Worm (Caenorhabditis elegans) whole organism, L4 larva: ENCODE data around the gene nhr-48.
A peak's percentile ranks its signal among the peaks of the same experiment; 100 is the strongest.

Source experiments
- F10B5.3 ChIP-seq: sonication (generic microtip); optimal IDR thresholded peaks from 2 replicates; lab custom pipeline; 2016; ENCODE audit warnings: mild to moderate bottlenecking, missing genetic modification characterization, missing compliant biosample characterization
- F37D6.2 ChIP-seq: sonication (generic microtip); optimal IDR thresholded peaks from 2 replicates; lab custom pipeline; 2016; ENCODE audit warnings: mild to moderate bottlenecking, missing genetic modification characterization, missing compliant biosample characterization
- F44E2.7 ChIP-seq: fragments of 200-800 bp; sonication (Bioruptor generic); IDR thresholded peaks from 2 replicates; pipeline ENCODE4 v2.1.2; 2022; ENCODE audit warnings: missing genetic modification characterization, missing compliant biosample characterization
- T20F7.1 ChIP-seq: fragments of 200-800 bp; sonication (Bioruptor generic); optimal IDR thresholded peaks from 2 replicates; lab custom pipeline; 2018; ENCODE audit warnings: mild to moderate bottlenecking, missing genetic modification characterization, missing compliant biosample characterization
- Y105C5A.15 ChIP-seq: fragments of 200-800 bp; sonication (Bioruptor generic); IDR thresholded peaks from 2 replicates; pipeline ENCODE4 v1.3.6; 2022; ENCODE audit warnings: missing genetic modification characterization, missing compliant biosample characterization
- Y5F2A.4 ChIP-seq: fragments of 200-800 bp; sonication (Bioruptor generic); optimal IDR thresholded peaks from 2 replicates; lab custom pipeline; 2018; ENCODE audit warnings: mild to moderate bottlenecking, missing genetic modification characterization, missing compliant biosample characterization
- ZK546.5 ChIP-seq, 2 experiments: sonication (generic microtip); optimal IDR thresholded peaks; 2 replicates each; lab custom pipeline; 2017; ENCODE audit warnings: missing biosample characterization in 2 of 2, missing genetic modification characterization in 2 of 2
- aha-1 ChIP-seq: fragments of 150-350 bp; peaks from one replicate; lab custom pipeline; 2014; ENCODE audit warnings: missing biosample characterization, missing genetic modification characterization
- aly-2 ChIP-seq: sonication (generic microtip); optimal IDR thresholded peaks from 2 replicates; lab custom pipeline; 2018; ENCODE audit warnings: missing biosample characterization, missing genetic modification characterization
- ama-1 ChIP-seq: fragments of 150-350 bp; optimal IDR thresholded peaks from 2 replicates; lab custom pipeline; 2014; ENCODE audit warnings: inconsistent platforms, mixed read lengths
- attf-4 ChIP-seq: sonication (generic microtip); optimal IDR thresholded peaks from 3 replicates; lab custom pipeline; 2017; ENCODE audit warnings: missing biosample characterization, missing genetic modification characterization
- ceh-20 ChIP-seq: fragments of 200-800 bp; sonication (Bioruptor generic); IDR thresholded peaks from 2 replicates; pipeline ENCODE4 v1.3.6; 2022; ENCODE audit warnings: missing genetic modification reagents, missing genetic modification characterization, missing compliant biosample characterization
- ceh-28 ChIP-seq: fragments of 150-350 bp; optimal IDR thresholded peaks from 2 replicates; lab custom pipeline; 2014; ENCODE audit warnings: missing biosample characterization, missing genetic modification reagents, missing genetic modification characterization
- daf-16 ChIP-seq, 3 experiments: sonication (generic microtip); optimal IDR thresholded peaks; 2 replicates each; lab custom pipeline; 2016 to 2017; ENCODE audit warnings: missing genetic modification characterization in 3 of 3, missing genetic modification reagents in 3 of 3, mild to moderate bottlenecking in 2 of 3, missing compliant biosample characterization in 2 of 3, missing biosample characterization in 1 of 3, moderate library complexity in 1 of 3
- daf-19 ChIP-seq: fragments of 200-800 bp; sonication (Bioruptor generic); conservative IDR thresholded peaks from 2 replicates; pipeline ENCODE4 v1.3.6; 2022; ENCODE audit warnings: missing genetic modification characterization, missing compliant biosample characterization
- dmd-9 ChIP-seq: fragments of 200-800 bp; sonication (Bioruptor generic); IDR thresholded peaks from 2 replicates; pipeline ENCODE4 v1.3.6; 2022; ENCODE audit warnings: missing genetic modification reagents, missing genetic modification characterization, missing compliant biosample characterization
- dve-1 ChIP-seq: sonication (generic microtip); optimal IDR thresholded peaks from 2 replicates; lab custom pipeline; 2017; ENCODE audit warnings: antibody characterized with exemption, mild to moderate bottlenecking, missing genetic modification characterization, missing compliant biosample characterization; ENCODE audit not compliant: insufficient read depth
- fkh-10 ChIP-seq: fragments of 150-350 bp; optimal IDR thresholded peaks from 2 replicates; lab custom pipeline; 2014; ENCODE audit warnings: missing biosample characterization, missing genetic modification reagents, missing genetic modification characterization
- hlh-11 ChIP-seq: fragments of 200-800 bp; sonication (Bioruptor generic); optimal IDR thresholded peaks from 2 replicates; lab custom pipeline; 2018; ENCODE audit warnings: mild to moderate bottlenecking, missing genetic modification characterization, missing compliant biosample characterization
- hmg-1.1 ChIP-seq: fragments of 200-800 bp; sonication (Bioruptor generic); IDR thresholded peaks from 2 replicates; pipeline ENCODE4 v1.3.6; 2022; ENCODE audit warnings: missing genetic modification reagents, missing genetic modification characterization, missing compliant biosample characterization
- jun-1 ChIP-seq: fragments of 150-350 bp; optimal IDR thresholded peaks from 2 replicates; lab custom pipeline; 2014; ENCODE audit warnings: missing biosample characterization, missing genetic modification reagents, missing genetic modification characterization
- lim-7 ChIP-seq: fragments of 200-800 bp; sonication (Bioruptor generic); IDR thresholded peaks from 2 replicates; pipeline ENCODE4 v1.3.6; 2022; ENCODE audit warnings: missing genetic modification characterization, missing compliant biosample characterization
- lin-1 ChIP-seq: fragments of 200-800 bp; sonication (Bioruptor generic); IDR thresholded peaks from 2 replicates; pipeline ENCODE4 v1.3.6; 2022; ENCODE audit warnings: missing genetic modification reagents, missing genetic modification characterization, missing compliant biosample characterization
- lin-13 ChIP-seq: fragments of 150-350 bp; optimal IDR thresholded peaks from 2 replicates; lab custom pipeline; 2014; ENCODE audit warnings: missing biosample characterization, missing genetic modification reagents, missing genetic modification characterization
- lin-15B ChIP-seq: fragments of 150-350 bp; sonication (generic microtip); optimal IDR thresholded peaks from 3 replicates; lab custom pipeline; 2014; ENCODE audit warnings: missing biosample characterization, missing genetic modification characterization
- lin-38 ChIP-seq: fragments of 200-800 bp; sonication (Bioruptor generic); IDR thresholded peaks from 2 replicates; pipeline ENCODE4 v1.3.6; 2022; ENCODE audit warnings: missing genetic modification reagents, missing genetic modification characterization, missing compliant biosample characterization
- madf-9 ChIP-seq: fragments of 200-800 bp; sonication (Bioruptor generic); conservative IDR thresholded peaks from 2 replicates; pipeline ENCODE4 v1.3.6; 2022; ENCODE audit warnings: missing genetic modification reagents, missing genetic modification characterization, missing compliant biosample characterization
- mdt-29 ChIP-seq: fragments of 200-800 bp; sonication (Bioruptor generic); IDR thresholded peaks from 2 replicates; pipeline ENCODE4 v1.3.6; 2022; ENCODE audit warnings: missing genetic modification reagents, missing genetic modification characterization, missing compliant biosample characterization
- mes-2 ChIP-seq: sonication (generic microtip); optimal IDR thresholded peaks from 2 replicates; lab custom pipeline; 2016; ENCODE audit warnings: missing genotype, mild to moderate bottlenecking, missing genetic modification characterization, missing compliant biosample characterization; ENCODE audit not compliant: poor library complexity, severe bottlenecking
- mxl-2 ChIP-seq: fragments of 200-800 bp; sonication (Bioruptor generic); conservative IDR thresholded peaks from 2 replicates; pipeline ENCODE4 v1.3.6; 2022; ENCODE audit warnings: missing genetic modification reagents, missing genetic modification characterization, missing compliant biosample characterization
- nhr-10 ChIP-seq: fragments of 150-350 bp; optimal IDR thresholded peaks from 2 replicates; lab custom pipeline; 2014; ENCODE audit warnings: missing biosample characterization, missing genetic modification characterization
- nhr-102 ChIP-seq: sonication (generic microtip); optimal IDR thresholded peaks from 2 replicates; lab custom pipeline; 2016; ENCODE audit warnings: mild to moderate bottlenecking, missing genetic modification characterization, moderate library complexity, missing compliant biosample characterization
- nhr-11 ChIP-seq: fragments of 150-350 bp; optimal IDR thresholded peaks from 2 replicates; lab custom pipeline; 2014; ENCODE audit warnings: missing biosample characterization, missing genetic modification characterization
- nhr-28 ChIP-seq: fragments of 150-350 bp; optimal IDR thresholded peaks from 2 replicates; lab custom pipeline; 2014; ENCODE audit warnings: missing biosample characterization, missing genetic modification characterization
- nhr-41 ChIP-seq: fragments of 200-800 bp; sonication (Bioruptor generic); IDR thresholded peaks from 2 replicates; pipeline ENCODE4 v1.3.6; 2022; ENCODE audit warnings: missing genetic modification reagents, missing genetic modification characterization, missing compliant biosample characterization
- nhr-48 ChIP-seq: sonication (generic microtip); optimal IDR thresholded peaks from 2 replicates; lab custom pipeline; 2016; ENCODE audit warnings: mild to moderate bottlenecking, missing genetic modification characterization, missing compliant biosample characterization
- nhr-6 ChIP-seq: fragments of 150-350 bp; optimal IDR thresholded peaks from 2 replicates; lab custom pipeline; 2014; ENCODE audit warnings: missing biosample characterization, missing genetic modification characterization
- pha-4 ChIP-seq, 2 experiments: fragments of 150-350 bp in 1 of 2; fragments of 200-800 bp in 1 of 2; sonication (Bioruptor generic) in 1 of 2; IDR thresholded peaks in 1 of 2; optimal IDR thresholded peaks in 1 of 2; 2 replicates each; pipeline versions ENCODE4 v1.3.6 to Lab custom; 2014 to 2022; ENCODE audit warnings: missing genetic modification characterization in 2 of 2, missing genetic modification reagents in 2 of 2, missing biosample characterization in 1 of 2, missing compliant biosample characterization in 1 of 2
- rbr-2 ChIP-seq: sonication (generic microtip); optimal IDR thresholded peaks from 2 replicates; lab custom pipeline; 2016; ENCODE audit warnings: missing genotype, missing genetic modification characterization, missing compliant biosample characterization
- saeg-2 ChIP-seq: fragments of 200-800 bp; sonication (Bioruptor generic); IDR thresholded peaks from 2 replicates; pipeline ENCODE4 v1.3.6; 2022; ENCODE audit warnings: missing genetic modification reagents, missing genetic modification characterization, missing compliant biosample characterization
- skn-1 ChIP-seq: fragments of 150-350 bp; optimal IDR thresholded peaks from 2 replicates; lab custom pipeline; 2014; ENCODE audit warnings: missing biosample characterization, missing genetic modification characterization
- snpc-1.2 ChIP-seq: fragments of 200-800 bp; sonication (Bioruptor generic); IDR thresholded peaks from 2 replicates; pipeline ENCODE4 v1.3.6; 2022; ENCODE audit warnings: missing genetic modification reagents, missing genetic modification characterization, missing compliant biosample characterization
- snpc-4 ChIP-seq: fragments of 150-350 bp; optimal IDR thresholded peaks from 2 replicates; lab custom pipeline; 2014; ENCODE audit warnings: missing biosample characterization, missing genetic modification characterization
- tag-97 ChIP-seq: fragments of 200-800 bp; sonication (Bioruptor generic); IDR thresholded peaks from 2 replicates; pipeline ENCODE4 v1.3.6; 2022; ENCODE audit warnings: missing genetic modification characterization, missing compliant biosample characterization
- tra-1 ChIP-seq: fragments of 200-800 bp; sonication (Bioruptor generic); IDR thresholded peaks from 2 replicates; pipeline ENCODE4 v1.3.6; 2022; ENCODE audit warnings: missing genetic modification reagents, missing genetic modification characterization, missing compliant biosample characterization
- unc-62 ChIP-seq, 3 experiments: fragments of 150-350 bp in 1 of 3; sonication (generic microtip); optimal IDR thresholded peaks in 2 of 3; peaks in 1 of 3; 1 replicate in 1 of 3; 2 replicates in 2 of 3; lab custom pipeline; 2014 to 2017; ENCODE audit warnings: missing biosample characterization in 3 of 3, missing genetic modification characterization in 3 of 3, missing genetic modification reagents in 3 of 3, missing genotype in 1 of 3
- zag-1 ChIP-seq: fragments of 150-350 bp; optimal IDR thresholded peaks from 2 replicates; lab custom pipeline; 2014; ENCODE audit warnings: missing biosample characterization, missing genetic modification characterization
- zfp-3 ChIP-seq: fragments of 200-800 bp; sonication (Bioruptor generic); conservative IDR thresholded peaks from 2 replicates; pipeline ENCODE4 v1.3.6; 2022; ENCODE audit warnings: missing genetic modification reagents, missing genetic modification characterization, missing compliant biosample characterization
- zip-2 ChIP-seq: fragments of 150-350 bp; optimal IDR thresholded peaks from 2 replicates; lab custom pipeline; 2014; ENCODE audit warnings: missing biosample characterization, missing genetic modification characterization
- ztf-11 ChIP-seq: fragments of 150-350 bp; optimal IDR thresholded peaks from 2 replicates; lab custom pipeline; 2014; ENCODE audit warnings: missing biosample characterization, missing genetic modification characterization
- ztf-7 ChIP-seq: fragments of 150-350 bp; optimal IDR thresholded peaks from 2 replicates; lab custom pipeline; 2014; ENCODE audit warnings: missing biosample characterization, missing genetic modification characterization

The nhr-48 gene

ce11 chrX:15741852-15742251 is 33.8 kb downstream of the nhr-48 start (continued):
- TF ChIP-seq ceh-28 (tag; lab: Kevin White, UChicago) (no peak), dmd-9 (peak; percentile 88), hmg-1.1 (GFP tag; lab: Robert Waterston, UW) (peak; percentile 97), lin-38 (GFP tag; lab: Robert Waterston, UW) (peak; percentile 79), attf-4 (tag; lab: Kevin White, UChicago) (no peak), mes-2 (peak; percentile 77), T20F7.1 (GFP tag; lab: Kevin White, UChicago) (peak; percentile 68), fkh-10 (GFP tag; lab: Kevin White, UChicago) (peak; percentile 39), daf-19 (GFP tag; lab: Robert Waterston, UW) (no peak), nhr-10 (tag; lab: Kevin White, UChicago) (no peak), skn-1 (tag; lab: Kevin White, UChicago) (no peak), ZK546.5 (tag; optimal IDR thresholded peaks at IDR 0.05; lab: Kevin White, UChicago) (no peak), ama-1 (no peak), nhr-28 (peak; percentile 39), snpc-1.2 (peak; percentile 89), madf-9 (GFP tag; lab: Robert Waterston, UW) (peak; percentile 82), lin-1 (peak; percentile 58; the same call in 1 of the 2 replicates), nhr-11 (tag; lab: Kevin White, UChicago) (peak; percentile 30), nhr-48 (tag; lab: Kevin White, UChicago) (peak; percentile 41), zfp-3 (GFP tag; lab: Robert Waterston, UW) (no peak), nhr-6 (tag; lab: Kevin White, UChicago) (peak; percentile 8), jun-1 (peak; percentile 43), pha-4 (GFP tag; IDR thresholded peaks at IDR 0.05; lab: Robert Waterston, UW) (peak; percentile 94), pha-4 (tag; optimal IDR thresholded peaks at IDR 0.05; lab: Kevin White, UChicago) (no peak), nhr-102 (tag; lab: Kevin White, UChicago) (peak; percentile 68), tag-97 (GFP tag; lab: Robert Waterston, UW) (no peak), Y105C5A.15 (GFP tag; lab: Robert Waterston, UW) (peak; percentile 86), lin-15B (peak; percentile 82), mdt-29 (GFP tag; lab: Robert Waterston, UW) (peak; percentile 48; the same call in 1 of the 2 replicates), F10B5.3 (peak; percentile 12), tra-1 (GFP tag; lab: Robert Waterston, UW) (peak; percentile 75), aly-2 (tag; lab: Kevin White, UChicago) (no peak), F37D6.2 (tag; lab: Kevin White, UChicago) (peak; percentile 67), hlh-11 (tag; lab: Kevin White, UChicago) (peak; percentile 74), dve-1 (tag; lab: Kevin White, UChicago) (peak; percentile 55), ceh-20 (GFP tag; lab: Robert Waterston, UW) (peak; percentile 84), mxl-2 (GFP tag; lab: Robert Waterston, UW) (peak; percentile 70), saeg-2 (GFP tag; lab: Robert Waterston, UW) (no peak), aha-1 (tag; lab: Kevin White, UChicago) (no peak), zag-1 (tag; lab: Kevin White, UChicago) (no peak), zip-2 (tag; lab: Kevin White, UChicago) (no peak), unc-62 (GFP tag; optimal IDR thresholded peaks at IDR 0.05 in 1 of 2; lab: Kevin White, UChicago) (no peak), unc-62 (tag; optimal IDR thresholded peaks at IDR 0.05; lab: Kevin White, UChicago) (no peak), ztf-7 (tag; lab: Kevin White, UChicago) (peak; percentile 31), nhr-41 (GFP tag; lab: Robert Waterston, UW) (0 out of 2 replicates have a peak, but pooled peaks have one; percentile 40), ztf-11 (no peak), rbr-2 (tag; lab: Kevin White, UChicago) (peak; percentile 78), F44E2.7 (GFP tag; lab: Robert Waterston, UW) (peak; percentile 62; the same call in 1 of the 2 replicates), snpc-4 (tag; lab: Kevin White, UChicago) (no peak), lim-7 (GFP tag; lab: Robert Waterston, UW) (peak; percentile 88), Y5F2A.4 (GFP tag; lab: Kevin White, UChicago) (peak; percentile 50), lin-13 (GFP tag; lab: Kevin White, UChicago) (no peak), daf-16 (GFP tag; optimal IDR thresholded peaks at IDR 0.05; lab: Kevin White, UChicago) (peak; percentile 35 to 78), daf-16 (tag; optimal IDR thresholded peaks at IDR 0.05; lab: Kevin White, UChicago) (peak; percentile 75)
